Worm (Caenorhabditis elegans) whole organism, L1 larva: ENCODE data around the gene ZK666.2.
A peak's percentile ranks its signal among the peaks of the same experiment; 100 is the strongest.

Experiments
- C16A3.4 ChIP-seq: fragments of 150-350 bp; optimal IDR thresholded peaks from 2 replicates; lab custom pipeline; 2014; ENCODE audit warnings: missing biosample characterization, missing genetic modification characterization
- C34B4.2 ChIP-seq: sonication (generic microtip); optimal IDR thresholded peaks from 2 replicates; lab custom pipeline; 2017; ENCODE audit warnings: mild to moderate bottlenecking, missing genetic modification characterization, missing compliant biosample characterization
- F16B12.6 ChIP-seq: fragments of 150-350 bp; optimal IDR thresholded peaks from 2 replicates; lab custom pipeline; 2014; ENCODE audit warnings: missing biosample characterization, missing genetic modification characterization
- Y116A8C.19 ChIP-seq: sonication (generic microtip); optimal IDR thresholded peaks from 2 replicates; lab custom pipeline; 2016; ENCODE audit warnings: missing compliant biosample characterization, missing genetic modification characterization, borderline replicate concordance
- aha-1 ChIP-seq: fragments of 150-350 bp; optimal IDR thresholded peaks from 2 replicates; lab custom pipeline; 2014; ENCODE audit warnings: missing biosample characterization, missing genetic modification characterization
- alr-1 ChIP-seq: fragments of 200-800 bp; sonication (Bioruptor generic); optimal IDR thresholded peaks from 2 replicates; lab custom pipeline; 2018; ENCODE audit warnings: borderline replicate concordance, mild to moderate bottlenecking, missing genetic modification characterization, missing compliant biosample characterization
- ama-1 ChIP-seq: fragments of 150-350 bp; optimal IDR thresholded peaks from 2 replicates; lab custom pipeline; 2014
- blmp-1 ChIP-seq: fragments of 150-350 bp; optimal IDR thresholded peaks from 2 replicates; lab custom pipeline; 2014; ENCODE audit warnings: missing biosample characterization, missing genetic modification characterization
- ceh-8 ChIP-seq: fragments of 200-800 bp; sonication (Bioruptor generic); optimal IDR thresholded peaks from 2 replicates; lab custom pipeline; 2018; ENCODE audit warnings: mild to moderate bottlenecking, missing genetic modification characterization, moderate library complexity, missing compliant biosample characterization
- ceh-82 ChIP-seq, 3 experiments: fragments of 150-350 bp in 1 of 3; sonication (generic microtip) in 2 of 3; optimal IDR thresholded peaks; 2 replicates each; lab custom pipeline; 2014 to 2017; ENCODE audit warnings: missing biosample characterization in 3 of 3, missing genetic modification characterization in 3 of 3
- ceh-90 ChIP-seq: sonication (generic microtip); optimal IDR thresholded peaks from 2 replicates; lab custom pipeline; 2016; ENCODE audit warnings: missing genetic modification characterization, missing compliant biosample characterization
- dpl-1 ChIP-seq, 3 experiments: fragments of 150-350 bp in 2 of 3; sonication (generic microtip) in 1 of 3; optimal IDR thresholded peaks; 2 replicates each; lab custom pipeline; 2014 to 2017; ENCODE audit warnings: missing biosample characterization in 3 of 3, missing genetic modification characterization in 3 of 3, missing genetic modification reagents in 3 of 3
- dsc-1 ChIP-seq: sonication (generic microtip); optimal IDR thresholded peaks from 2 replicates; lab custom pipeline; 2016; ENCODE audit warnings: mild to moderate bottlenecking, missing genetic modification characterization, missing compliant biosample characterization
- egl-13 ChIP-seq: sonication (generic microtip); optimal IDR thresholded peaks from 2 replicates; lab custom pipeline; 2016; ENCODE audit warnings: missing genotype, missing genetic modification reagents, missing genetic modification characterization, missing compliant biosample characterization
- elt-3 ChIP-seq, 6 experiments: fragments of 150-350 bp in 1 of 6; sonication (generic microtip); optimal IDR thresholded peaks; 2 replicates each; lab custom pipeline; 2017 to 2018; ENCODE audit warnings: missing biosample characterization in 6 of 6, missing genetic modification characterization in 6 of 6, inconsistent platforms in 1 of 6
- ets-5 ChIP-seq: fragments of 200-800 bp; sonication (Bioruptor generic); IDR thresholded peaks from 2 replicates; pipeline ENCODE4 v1.3.6; 2022; ENCODE audit warnings: missing genetic modification characterization, missing compliant biosample characterization
- fkh-4 ChIP-seq: sonication (generic microtip); optimal IDR thresholded peaks from 2 replicates; lab custom pipeline; 2016; ENCODE audit warnings: missing compliant biosample characterization, missing genetic modification characterization, borderline replicate concordance
- fkh-8 ChIP-seq: sonication (generic microtip); optimal IDR thresholded peaks from 2 replicates; lab custom pipeline; 2016; ENCODE audit warnings: mild to moderate bottlenecking, missing genetic modification characterization, missing compliant biosample characterization
- grh-1 ChIP-seq: fragments of 200-800 bp; sonication (Bioruptor generic); IDR thresholded peaks from 2 replicates; pipeline ENCODE4 v1.3.6; 2022; ENCODE audit warnings: missing genetic modification reagents, missing genetic modification characterization, missing compliant biosample characterization
- hlh-17 ChIP-seq: fragments of 200-800 bp; sonication (Bioruptor generic); optimal IDR thresholded peaks from 2 replicates; lab custom pipeline; 2018; ENCODE audit warnings: missing genetic modification characterization, mild to moderate bottlenecking, missing compliant biosample characterization, moderate library complexity, borderline replicate concordance
- hlh-4 ChIP-seq: sonication (generic microtip); optimal IDR thresholded peaks from 2 replicates; lab custom pipeline; 2016; ENCODE audit warnings: mild to moderate bottlenecking, missing genetic modification characterization, missing compliant biosample characterization
- irx-1 ChIP-seq: sonication (generic microtip); optimal IDR thresholded peaks from 2 replicates; lab custom pipeline; 2016; ENCODE audit warnings: missing genetic modification characterization, missing compliant biosample characterization
- isw-1 ChIP-seq: fragments of 200-800 bp; sonication (Bioruptor generic); IDR thresholded peaks from 2 replicates; pipeline ENCODE4 v1.3.6; 2022; ENCODE audit warnings: missing genetic modification characterization, missing compliant biosample characterization
- jun-1 ChIP-seq: fragments of 150-350 bp; optimal IDR thresholded peaks from 2 replicates; lab custom pipeline; 2014; ENCODE audit warnings: missing biosample characterization, missing genetic modification reagents, missing genetic modification characterization
- lin-13 ChIP-seq: fragments of 150-350 bp; optimal IDR thresholded peaks from 2 replicates; lab custom pipeline; 2014; ENCODE audit warnings: missing biosample characterization, missing genetic modification reagents, missing genetic modification characterization
- lin-15B ChIP-seq: fragments of 150-350 bp; sonication (generic microtip); optimal IDR thresholded peaks from 3 replicates; lab custom pipeline; 2014; ENCODE audit warnings: missing biosample characterization, missing genetic modification characterization
- lir-3 ChIP-seq: sonication (generic microtip); optimal IDR thresholded peaks from 2 replicates; lab custom pipeline; 2016; ENCODE audit warnings: mild to moderate bottlenecking, missing genetic modification characterization, moderate library complexity, missing compliant biosample characterization; ENCODE audit not compliant: poor library complexity
- mdl-1 ChIP-seq, 2 experiments: fragments of 150-350 bp; optimal IDR thresholded peaks; 2 replicates each; lab custom pipeline; 2014 to 2017; ENCODE audit warnings: missing biosample characterization in 2 of 2, missing genetic modification characterization in 2 of 2, inconsistent platforms in 1 of 2
- mep-1 ChIP-seq: fragments of 150-350 bp; optimal IDR thresholded peaks from 2 replicates; lab custom pipeline; 2014; ENCODE audit warnings: missing biosample characterization, missing genetic modification characterization
- nhr-11 ChIP-seq: fragments of 150-350 bp; optimal IDR thresholded peaks from 2 replicates; lab custom pipeline; 2014; ENCODE audit warnings: missing biosample characterization, missing genetic modification characterization
- nhr-12 ChIP-seq: sonication (generic microtip); optimal IDR thresholded peaks from 2 replicates; lab custom pipeline; 2017; ENCODE audit warnings: missing biosample characterization, missing genetic modification characterization
- nhr-20 ChIP-seq: sonication (generic microtip); optimal IDR thresholded peaks from 2 replicates; lab custom pipeline; 2016; ENCODE audit warnings: mild to moderate bottlenecking, missing genetic modification characterization, missing compliant biosample characterization
- nhr-28 ChIP-seq: fragments of 150-350 bp; optimal IDR thresholded peaks from 2 replicates; lab custom pipeline; 2014; ENCODE audit warnings: missing biosample characterization, missing genetic modification characterization
- nhr-71 ChIP-seq: sonication (generic microtip); optimal IDR thresholded peaks from 2 replicates; lab custom pipeline; 2016; ENCODE audit warnings: mild to moderate bottlenecking, missing genetic modification characterization, moderate library complexity, missing compliant biosample characterization
- nhr-76 ChIP-seq: sonication (generic microtip); optimal IDR thresholded peaks from 2 replicates; lab custom pipeline; 2017; ENCODE audit warnings: missing biosample characterization, missing genetic modification characterization
- nhr-84 ChIP-seq: sonication (generic microtip); optimal IDR thresholded peaks from 2 replicates; lab custom pipeline; 2017; ENCODE audit warnings: missing biosample characterization, missing genetic modification characterization
- pag-3 ChIP-seq: sonication (generic microtip); optimal IDR thresholded peaks from 2 replicates; lab custom pipeline; 2017; ENCODE audit warnings: missing genetic modification characterization, mild to moderate bottlenecking, missing compliant biosample characterization, antibody characterized with exemption, borderline replicate concordance; ENCODE audit not compliant: insufficient read depth
- rnt-1 ChIP-seq: sonication (generic microtip); optimal IDR thresholded peaks from 2 replicates; lab custom pipeline; 2016; ENCODE audit warnings: mild to moderate bottlenecking, missing genetic modification characterization, moderate library complexity, missing compliant biosample characterization
- skn-1 ChIP-seq: fragments of 150-350 bp; optimal IDR thresholded peaks from 2 replicates; lab custom pipeline; 2014; ENCODE audit warnings: missing biosample characterization, missing genetic modification characterization
- snpc-4 ChIP-seq: fragments of 150-350 bp; optimal IDR thresholded peaks from 2 replicates; lab custom pipeline; 2014; ENCODE audit warnings: missing biosample characterization, missing genetic modification characterization
- snu-23 ChIP-seq: sonication (generic microtip); optimal IDR thresholded peaks from 2 replicates; lab custom pipeline; 2016; ENCODE audit warnings: missing genetic modification characterization, missing compliant biosample characterization
- sptf-1 ChIP-seq: fragments of 150-350 bp; optimal IDR thresholded peaks from 2 replicates; lab custom pipeline; 2014; ENCODE audit warnings: missing biosample characterization, missing genetic modification characterization
- sup-37 ChIP-seq: fragments of 200-800 bp; sonication (Bioruptor generic); optimal IDR thresholded peaks from 2 replicates; lab custom pipeline; 2018; ENCODE audit warnings: mild to moderate bottlenecking, missing genetic modification characterization, missing compliant biosample characterization
- swsn-7 ChIP-seq: sonication (generic microtip); optimal IDR thresholded peaks from 2 replicates; lab custom pipeline; 2016; ENCODE audit warnings: missing genetic modification characterization, missing compliant biosample characterization
- tbx-2 ChIP-seq: sonication (generic microtip); optimal IDR thresholded peaks from 2 replicates; lab custom pipeline; 2016; ENCODE audit warnings: missing genetic modification characterization, missing compliant biosample characterization
- tlp-1 ChIP-seq: fragments of 150-350 bp; optimal IDR thresholded peaks from 2 replicates; lab custom pipeline; 2014; ENCODE audit warnings: missing biosample characterization, missing genetic modification characterization
- unc-130 ChIP-seq: fragments of 150-350 bp; optimal IDR thresholded peaks from 2 replicates; lab custom pipeline; 2017; ENCODE audit warnings: missing biosample characterization, missing genetic modification characterization, inconsistent platforms
- unc-86 ChIP-seq: sonication (generic microtip); optimal IDR thresholded peaks from 2 replicates; lab custom pipeline; 2016; ENCODE audit warnings: missing genetic modification characterization, missing compliant biosample characterization
- unc-98 ChIP-seq: fragments of 200-800 bp; sonication (Bioruptor generic); IDR thresholded peaks from 2 replicates; pipeline ENCODE4 v1.3.6; 2022; ENCODE audit warnings: missing genetic modification characterization, missing compliant biosample characterization
- vab-15 ChIP-seq: sonication (generic microtip); optimal IDR thresholded peaks from 2 replicates; lab custom pipeline; 2017; ENCODE audit warnings: missing genotype, mild to moderate bottlenecking, missing genetic modification characterization, missing compliant biosample characterization
- zag-1 ChIP-seq: fragments of 150-350 bp; optimal IDR thresholded peaks from 2 replicates; lab custom pipeline; 2014; ENCODE audit warnings: missing biosample characterization, missing genetic modification characterization
- zip-4 ChIP-seq: fragments of 200-800 bp; sonication (Bioruptor generic); optimal IDR thresholded peaks from 2 replicates; lab custom pipeline; 2018; ENCODE audit warnings: mild to moderate bottlenecking, missing genetic modification characterization, moderate library complexity, missing compliant biosample characterization
- ztf-11 ChIP-seq, 2 experiments: sonication (generic microtip); optimal IDR thresholded peaks; 2 replicates each; lab custom pipeline; 2016 to 2017; ENCODE audit warnings: missing genetic modification characterization in 2 of 2, missing biosample characterization in 1 of 2, missing compliant biosample characterization in 1 of 2
- ztf-4 ChIP-seq: fragments of 150-350 bp; optimal IDR thresholded peaks from 2 replicates; lab custom pipeline; 2014; ENCODE audit warnings: missing biosample characterization, missing genetic modification characterization

Gene ZK666.2

ce11 chrII:10446300-10446699 is 25.4 kb downstream of the ZK666.2 start:
- TF ChIP-seq tlp-1: no peak
- no peak for TF ChIP-seq unc-86 (tag; lab: Kevin White, UChicago)
- TF ChIP-seq F16B12.6 (tag; lab: Kevin White, UChicago): no peak
- TF ChIP-seq isw-1 (GFP tag; lab: Robert Waterston, UW): no peak
- no peak for TF ChIP-seq dsc-1
- no peak for TF ChIP-seq sup-37 (GFP tag; lab: Kevin White, UChicago)
- TF ChIP-seq unc-98 (GFP tag; lab: Robert Waterston, UW): no peak
- TF ChIP-seq zag-1 (tag; lab: Kevin White, UChicago): no peak
- peak; percentile 53 for TF ChIP-seq lir-3 (tag; lab: Kevin White, UChicago)
- TF ChIP-seq snu-23 (GFP tag; lab: Kevin White, UChicago): peak; percentile 78
- no peak for TF ChIP-seq sptf-1 (tag; lab: Kevin White, UChicago)
- no peak for TF ChIP-seq ceh-8 (GFP tag; lab: Kevin White, UChicago)
- no peak for TF ChIP-seq aha-1 (tag; lab: Kevin White, UChicago)
- peak in 2 of 3 experiments; percentile 6 to 42 for TF ChIP-seq dpl-1 (GFP tag; optimal IDR thresholded peaks at IDR 0.05; lab: Kevin White, UChicago)
- no peak for TF ChIP-seq fkh-8 (tag; lab: Kevin White, UChicago)
- TF ChIP-seq mep-1 (tag; lab: Kevin White, UChicago): peak; percentile 57
- peak; percentile 8 for TF ChIP-seq lin-13 (GFP tag; lab: Kevin White, UChicago)
- TF ChIP-seq Y116A8C.19 (tag; lab: Kevin White, UChicago): no peak
- no peak for TF ChIP-seq vab-15 (tag; lab: Kevin White, UChicago)
- TF ChIP-seq nhr-71 (tag; lab: Kevin White, UChicago): peak; percentile 85
- TF ChIP-seq fkh-4 (tag; lab: Kevin White, UChicago): no peak
- no peak for TF ChIP-seq nhr-28 (tag; lab: Kevin White, UChicago)
- TF ChIP-seq egl-13 (tag; lab: Kevin White, UChicago): no peak
- TF ChIP-seq elt-3 (tag; optimal IDR thresholded peaks at IDR 0.05; lab: Kevin White, UChicago): peak in 2 of 6 experiments; percentile 31 to 87
- no peak for TF ChIP-seq nhr-11
- peak; percentile 61 for TF ChIP-seq ztf-4 (tag; lab: Kevin White, UChicago)
- no peak for TF ChIP-seq nhr-84 (tag; lab: Kevin White, UChicago)
- TF ChIP-seq C34B4.2 (tag; lab: Kevin White, UChicago): no peak
- TF ChIP-seq grh-1 (GFP tag; lab: Robert Waterston, UW): no peak
- no peak for TF ChIP-seq snpc-4 (tag; lab: Kevin White, UChicago)
- no peak for TF ChIP-seq ets-5 (GFP tag; lab: Robert Waterston, UW)
- no peak for TF ChIP-seq nhr-76
- TF ChIP-seq jun-1 (tag; lab: Kevin White, UChicago): no peak
- TF ChIP-seq C16A3.4 (tag; lab: Kevin White, UChicago): peak; percentile 4
- peak; percentile 92 for TF ChIP-seq blmp-1 (tag; lab: Kevin White, UChicago)
- no peak for TF ChIP-seq ama-1 (lab: Kevin White, UChicago)
- no peak for TF ChIP-seq ceh-82 (tag; optimal IDR thresholded peaks at IDR 0.05; lab: Kevin White, UChicago)
- TF ChIP-seq irx-1 (tag; lab: Kevin White, UChicago): no peak
- TF ChIP-seq tbx-2 (tag; lab: Kevin White, UChicago): peak; percentile 56
- no peak for TF ChIP-seq ceh-90 (tag; lab: Kevin White, UChicago)
- TF ChIP-seq nhr-12 (tag; lab: Kevin White, UChicago): no peak
- peak; percentile 0 for TF ChIP-seq pag-3 (tag; lab: Kevin White, UChicago)
- TF ChIP-seq nhr-20 (tag; lab: Kevin White, UChicago): peak; percentile 88
- no peak for TF ChIP-seq hlh-4 (tag; lab: Kevin White, UChicago)
- no peak for TF ChIP-seq hlh-17 (GFP tag; lab: Kevin White, UChicago)
- TF ChIP-seq zip-4 (GFP tag; lab: Kevin White, UChicago): no peak
- peak; percentile 51 for TF ChIP-seq rnt-1 (tag; lab: Kevin White, UChicago)
- TF ChIP-seq lin-15B (tag; lab: Kevin White, UChicago): no peak
- no peak for TF ChIP-seq swsn-7 (tag; lab: Kevin White, UChicago)
- no peak for TF ChIP-seq ztf-11 (tag; optimal IDR thresholded peaks at IDR 0.05; lab: Kevin White, UChicago)
- peak in 1 of 2 experiments; percentile 80 for TF ChIP-seq mdl-1 (tag; optimal IDR thresholded peaks at IDR 0.05; lab: Kevin White, UChicago)
- no peak for TF ChIP-seq skn-1
- TF ChIP-seq unc-130 (tag; lab: Kevin White, UChicago): peak; percentile 86
- TF ChIP-seq alr-1 (tag; lab: Kevin White, UChicago): no peak
